Worm (Caenorhabditis elegans): ENCODE results near the gene R02F2.1.

The R02F2.1 gene

DNA sequence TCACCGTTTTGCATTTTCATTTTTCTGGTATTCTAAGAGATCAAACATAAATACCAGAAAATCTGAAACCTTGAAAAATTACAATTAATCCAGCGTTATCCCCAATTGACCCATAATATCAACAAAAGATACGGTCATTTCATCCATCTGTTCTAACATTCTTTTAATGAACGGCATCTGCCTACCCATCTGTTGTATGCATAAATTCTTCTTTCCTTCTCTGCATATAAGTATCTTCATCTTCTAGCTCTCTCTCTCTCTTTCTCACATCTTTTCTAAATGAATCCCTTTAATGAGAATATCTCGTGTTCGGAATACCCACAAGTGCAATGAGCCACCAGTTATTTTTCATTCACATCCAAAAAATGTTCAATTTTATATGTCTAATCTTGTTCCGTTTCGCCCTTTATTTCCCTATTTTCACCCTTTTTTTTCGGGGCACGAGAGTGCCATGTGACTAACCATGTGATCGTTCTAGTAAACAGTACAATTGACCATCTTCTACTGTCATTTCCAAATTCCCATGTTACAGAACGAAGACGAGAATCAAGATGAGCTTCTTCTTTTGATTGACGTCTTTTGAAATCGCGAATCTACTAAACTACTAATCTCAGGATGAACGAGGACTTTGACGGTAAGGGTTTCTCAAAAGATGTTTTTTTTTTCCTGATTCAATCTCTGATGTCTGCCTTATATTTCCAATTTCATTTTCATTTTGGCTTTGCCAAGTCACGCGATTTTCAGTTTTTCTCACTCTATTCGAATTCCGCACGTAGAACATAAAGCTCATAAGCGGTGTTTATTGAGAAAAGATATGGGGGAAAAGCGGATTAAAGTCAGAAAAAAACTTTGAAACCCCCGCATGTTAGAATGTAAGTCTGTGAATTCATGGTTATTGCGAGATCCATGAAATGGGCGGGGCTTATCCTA, at the start of gene R02F2.1:
TSS of gene R02F2.1 (plus strand) at position 528 of the 930 bp plus-strand sequence.
- TF ChIP-seq med-1 (GFP tag; optimal IDR thresholded peaks at IDR 0.05; ENCODE audit: insufficient read depth), result no peak
- TF ChIP-seq ref-1 (GFP tag; conservative IDR thresholded peaks at IDR 0.05), result no peak
- TF ChIP-seq T22C8.4 (GFP tag; IDR thresholded peaks at IDR 0.05), result no peak
- no peak for TF ChIP-seq klf-2 (GFP tag; conservative IDR thresholded peaks at IDR 0.05)
- TF ChIP-seq ztf-23 (GFP tag; IDR thresholded peaks at IDR 0.05), result no peak
- TF ChIP-seq cog-1 (tag; optimal IDR thresholded peaks at IDR 0.05), result no peak
- no peak for TF ChIP-seq flt-1 (GFP tag; IDR thresholded peaks at IDR 0.05)
- no peak for TF ChIP-seq ztf-29 (GFP tag; IDR thresholded peaks at IDR 0.05)
- no peak for TF ChIP-seq tab-1 (GFP tag; IDR thresholded peaks at IDR 0.05)

DNA sequence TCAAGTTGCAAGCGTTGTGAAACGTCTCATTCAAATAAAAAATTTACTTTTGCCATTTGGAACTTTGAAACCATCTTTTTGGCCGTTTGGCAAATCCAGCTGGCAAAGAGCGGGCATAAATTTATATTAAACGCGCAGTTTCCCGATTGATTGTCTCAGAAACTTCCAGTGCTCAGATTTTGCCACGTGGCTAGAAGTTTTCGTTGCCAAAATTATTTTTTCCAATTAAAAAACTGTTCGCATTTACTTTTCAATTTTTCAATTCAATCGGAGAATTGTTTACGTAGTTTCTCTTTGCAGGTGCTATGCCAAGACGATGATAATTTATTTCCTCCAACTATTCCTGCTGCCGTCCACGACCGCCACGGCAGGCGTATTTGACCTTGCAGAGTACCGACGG, 48.4 kb upstream of the R02F2.1 start, which contains the start of gene F48E8.4:
TSS of gene F48E8.4 (plus strand) at position 301 of the 400 bp plus-strand sequence.
- no peak for TF ChIP-seq klf-2 (GFP tag; conservative IDR thresholded peaks at IDR 0.05)

DNA sequence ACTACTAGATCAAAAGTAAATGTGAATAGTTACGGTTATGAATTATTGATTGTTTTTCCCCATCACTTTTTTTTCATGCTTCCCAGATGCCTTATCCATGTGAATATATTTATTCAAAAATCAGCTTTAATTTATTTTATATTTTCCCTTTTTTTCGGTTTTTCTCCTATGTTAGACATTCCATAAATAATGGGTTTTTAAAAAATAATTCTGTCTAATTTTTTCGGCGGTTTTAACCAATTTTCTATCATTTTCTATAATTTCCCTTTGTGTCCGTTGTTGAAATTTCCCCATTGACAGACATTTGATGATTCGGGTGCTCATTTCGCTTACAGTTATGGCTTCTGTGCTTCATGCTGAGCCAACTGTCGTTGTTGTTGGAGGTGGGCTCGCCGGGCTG, 40.6 kb upstream of the R02F2.1 start, which contains the start of gene F48E8.3:
TSS of gene F48E8.3 (plus strand) at position 301 of the 400 bp plus-strand sequence.
- TF ChIP-seq ztf-23 (GFP tag; IDR thresholded peaks at IDR 0.05), result no peak

- no peak for TF ChIP-seq cog-1 (tag; optimal IDR thresholded peaks at IDR 0.05)
Measured at ce11 chrIII:5464077-5464476, 37.6 kb upstream of the R02F2.1 start, which contains the start of gene F48E8.2. F48E8.2 (plus strand) TSS chrIII:5464377.

DNA sequence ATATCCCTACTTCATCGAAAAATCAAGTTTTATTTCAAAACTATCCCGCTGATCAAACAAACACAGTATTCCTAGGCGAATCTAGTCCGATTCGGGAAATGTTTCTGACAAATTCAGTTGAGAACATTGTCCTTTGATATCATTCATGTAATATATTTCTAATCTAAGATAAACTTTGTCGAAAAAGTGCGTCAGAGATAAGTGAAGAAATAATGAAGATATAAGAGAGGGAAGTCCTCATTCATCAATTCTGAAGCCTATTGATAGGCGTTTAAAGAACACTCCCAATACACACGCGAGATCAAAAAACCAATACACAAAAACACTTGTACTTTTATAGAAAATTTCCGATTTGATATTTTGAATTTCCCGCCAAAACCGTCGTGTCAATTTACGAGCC, 36.8 kb upstream of the R02F2.1 start:
- TF ChIP-seq klf-2 (GFP tag; conservative IDR thresholded peaks at IDR 0.05), result no peak

ce11 chrIII:5469090-5469489, 32.6 kb upstream of the R02F2.1 start:
- TF ChIP-seq ref-1 (GFP tag; conservative IDR thresholded peaks at IDR 0.05), result no peak
- TF ChIP-seq ztf-29 (GFP tag; IDR thresholded peaks at IDR 0.05), result no peak
- TF ChIP-seq cog-1 (tag; optimal IDR thresholded peaks at IDR 0.05), result no peak
- no peak for TF ChIP-seq ztf-23 (GFP tag; IDR thresholded peaks at IDR 0.05)
- TF ChIP-seq T22C8.4 (GFP tag; IDR thresholded peaks at IDR 0.05), result no peak

DNA sequence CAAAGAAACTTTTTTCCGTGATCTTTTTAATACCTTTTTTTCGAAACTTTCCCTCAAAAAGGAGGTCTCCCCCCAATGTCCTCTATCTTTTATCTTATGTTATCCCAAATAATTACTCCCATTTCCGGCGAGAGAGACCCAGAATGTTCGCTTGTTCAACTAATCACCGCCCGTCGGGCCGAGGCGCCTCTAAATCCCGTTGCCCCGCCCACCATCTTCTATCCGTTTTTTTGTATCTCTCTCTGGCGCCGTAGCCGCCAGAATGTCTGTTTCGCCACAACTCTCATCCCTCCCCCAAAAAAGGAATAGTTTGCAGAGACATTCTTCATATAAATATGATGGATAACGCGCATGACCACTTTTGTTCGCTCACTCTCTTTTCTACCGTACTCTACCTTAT, 29.0 kb upstream of the R02F2.1 start:
- no peak for TF ChIP-seq med-1 (GFP tag; optimal IDR thresholded peaks at IDR 0.05; ENCODE audit: insufficient read depth)
- no peak for TF ChIP-seq ztf-23 (GFP tag; IDR thresholded peaks at IDR 0.05)
- no peak for TF ChIP-seq flt-1 (GFP tag; IDR thresholded peaks at IDR 0.05)
- TF ChIP-seq ref-1 (GFP tag; conservative IDR thresholded peaks at IDR 0.05), result no peak
- no peak for TF ChIP-seq tab-1 (GFP tag; IDR thresholded peaks at IDR 0.05)
- TF ChIP-seq T22C8.4 (GFP tag; IDR thresholded peaks at IDR 0.05), result no peak
- TF ChIP-seq ztf-29 (GFP tag; IDR thresholded peaks at IDR 0.05), result no peak
- TF ChIP-seq klf-2 (GFP tag; conservative IDR thresholded peaks at IDR 0.05), result no peak
- no peak for TF ChIP-seq cog-1 (tag; optimal IDR thresholded peaks at IDR 0.05)

ce11 chrIII:5474176-5474575, 27.5 kb upstream of the R02F2.1 start, which contains the start of gene lon-1:
lon-1 (plus strand) TSS chrIII:5474476.
- TF ChIP-seq klf-2 (GFP tag; conservative IDR thresholded peaks at IDR 0.05) (no peak), T22C8.4 (GFP tag; IDR thresholded peaks at IDR 0.05) (no peak), flt-1 (GFP tag; IDR thresholded peaks at IDR 0.05) (no peak), cog-1 (tag; optimal IDR thresholded peaks at IDR 0.05) (no peak), ref-1 (GFP tag; conservative IDR thresholded peaks at IDR 0.05) (no peak), tab-1 (GFP tag; IDR thresholded peaks at IDR 0.05) (no peak)

DNA sequence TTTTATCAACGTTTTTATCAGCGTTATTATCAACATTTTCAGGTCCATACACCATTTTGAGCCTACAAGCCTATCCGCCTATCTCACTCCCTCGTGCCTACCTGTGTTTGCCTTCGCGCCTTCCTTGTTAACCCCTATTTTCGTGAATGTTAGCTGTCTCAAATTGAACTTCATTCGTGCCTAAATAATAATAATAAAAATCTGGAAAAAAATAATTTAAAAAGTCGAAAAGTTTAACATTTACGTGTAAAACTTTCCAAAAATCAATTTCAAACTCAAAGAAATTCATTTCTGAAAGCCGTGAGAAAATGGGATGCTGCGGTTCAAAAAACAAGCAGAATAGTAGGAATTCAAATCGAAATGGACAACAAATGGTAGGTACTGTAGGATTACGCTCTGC, 23.7 kb upstream of the R02F2.1 start, which contains the start of gene R02F2.10:
TSS of gene R02F2.10 (plus strand) at position 301 of the 400 bp plus-strand sequence.
- TF ChIP-seq ztf-29 (GFP tag; IDR thresholded peaks at IDR 0.05) (no peak), ztf-23 (GFP tag; IDR thresholded peaks at IDR 0.05) (no peak), cog-1 (tag; optimal IDR thresholded peaks at IDR 0.05) (no peak), flt-1 (GFP tag; IDR thresholded peaks at IDR 0.05) (no peak), tab-1 (GFP tag; IDR thresholded peaks at IDR 0.05) (no peak), ref-1 (GFP tag; conservative IDR thresholded peaks at IDR 0.05) (no peak), T22C8.4 (GFP tag; IDR thresholded peaks at IDR 0.05) (no peak), klf-2 (GFP tag; conservative IDR thresholded peaks at IDR 0.05) (no peak), med-1 (GFP tag; optimal IDR thresholded peaks at IDR 0.05; ENCODE audit: insufficient read depth) (no peak)

DNA sequence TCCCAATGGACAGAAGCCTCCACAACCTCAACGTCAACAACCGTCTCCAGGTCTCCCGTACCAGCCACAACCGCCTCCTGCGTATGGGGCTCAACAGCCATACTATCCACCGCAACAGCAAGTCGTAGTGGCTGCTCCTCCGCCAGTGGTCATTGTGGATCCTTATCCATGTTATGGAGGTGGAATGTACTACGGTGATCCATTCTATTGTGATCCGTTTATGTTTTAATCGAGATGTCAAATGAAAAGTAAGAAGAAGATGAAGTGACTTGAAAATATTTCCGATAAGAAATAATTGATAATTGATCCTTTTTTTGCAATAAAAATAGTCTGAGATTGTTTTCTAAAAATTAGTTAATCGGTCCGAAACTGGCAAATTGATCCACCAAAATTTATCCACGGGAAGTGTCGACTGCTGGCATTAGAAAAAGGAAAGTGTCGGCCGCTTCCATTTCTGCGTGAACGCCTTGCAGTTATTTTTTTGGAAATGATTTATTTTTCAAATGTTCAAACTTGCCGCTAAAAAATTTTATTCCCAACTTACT, 22.8 kb upstream of the R02F2.1 start, which contains the start of the genes R02F2.6 and R02F2.5:
TSS of gene R02F2.6 (minus strand) at position 101 of the 545 bp plus-strand sequence.
TSS of gene R02F2.5 (plus strand) at position 495 of the 545 bp plus-strand sequence.
- TF ChIP-seq ref-1 (GFP tag; conservative IDR thresholded peaks at IDR 0.05) (no peak), ztf-23 (GFP tag; IDR thresholded peaks at IDR 0.05) (no peak), med-1 (GFP tag; optimal IDR thresholded peaks at IDR 0.05; ENCODE audit: insufficient read depth) (no peak), T22C8.4 (GFP tag; IDR thresholded peaks at IDR 0.05) (no peak)
